Worm (Caenorhabditis elegans) whole organism, L3 larva: ENCODE measurements around the gene Y47D3B.4.

Source experiments
- fkh-10 ChIP-seq: sonication (generic microtip); optimal IDR thresholded peaks from 2 replicates; lab custom pipeline; 2017; ENCODE audit warnings: missing biosample characterization, missing genetic modification reagents, missing genetic modification characterization
- lin-15B ChIP-seq: fragments of 150-350 bp; optimal IDR thresholded peaks from 2 replicates; lab custom pipeline; 2014; ENCODE audit warnings: missing biosample characterization, missing genetic modification characterization
- lin-39 ChIP-seq: fragments of 150-350 bp; optimal IDR thresholded peaks from 2 replicates; lab custom pipeline; 2018; ENCODE audit warnings: missing biosample characterization, missing genetic modification reagents, missing genetic modification characterization
- mdl-1 ChIP-seq: fragments of 150-350 bp; optimal IDR thresholded peaks from 2 replicates; lab custom pipeline; 2014; ENCODE audit warnings: missing biosample characterization, missing genetic modification characterization
- nhr-11 ChIP-seq: fragments of 150-350 bp; optimal IDR thresholded peaks from 2 replicates; lab custom pipeline; 2014; ENCODE audit warnings: missing biosample characterization, missing genetic modification characterization
- nhr-237 ChIP-seq: fragments of 150-350 bp; optimal IDR thresholded peaks from 2 replicates; lab custom pipeline; 2014; ENCODE audit warnings: missing biosample characterization, missing genetic modification characterization
- nhr-76 ChIP-seq: fragments of 150-350 bp; sonication (generic microtip); optimal IDR thresholded peaks from 5 replicates; lab custom pipeline; 2014; ENCODE audit warnings: missing biosample characterization, missing genetic modification characterization
- pqm-1 ChIP-seq: fragments of 150-350 bp; optimal IDR thresholded peaks from 2 replicates; lab custom pipeline; 2017; ENCODE audit warnings: missing biosample characterization, missing genetic modification characterization, inconsistent platforms

- TF ChIP-seq nhr-237 (tag; lab: Kevin White, UChicago) (no peak), lin-15B (tag; lab: Kevin White, UChicago) (no peak), nhr-11 (tag; lab: Kevin White, UChicago) (no peak), fkh-10 (GFP tag; lab: Kevin White, UChicago) (no peak), mdl-1 (tag; lab: Kevin White, UChicago) (no peak), lin-39 (no peak), pqm-1 (tag; lab: Kevin White, UChicago) (no peak), nhr-76 (no peak)
These were observed 46.2 kb downstream of the Y47D3B.4 start for ce11 chrIII:11451380-11451779.
